Fruit fly (Drosophila melanogaster) whole organism, embryonic: ENCODE data around the gene CG2124.

ENCODE experiments used
- CG10959 ChIP-seq: fragments of 200-800 bp; sonication (Bioruptor generic); IDR thresholded peaks from 2 replicates; pipeline ENCODE4 v1.3.6; 2022; ENCODE audit warnings: missing biosample characterization, missing genetic modification characterization
- CG12769 ChIP-seq: fragments of 200-800 bp; sonication (Bioruptor generic); optimal IDR thresholded peaks from 2 replicates; lab custom pipeline; 2019; ENCODE audit warnings: missing biosample characterization, mild to moderate bottlenecking, missing genetic modification characterization, moderate library complexity
- CG13424 ChIP-seq: fragments of 200-800 bp; sonication (Bioruptor generic); optimal IDR thresholded peaks from 2 replicates; lab custom pipeline; 2019; ENCODE audit warnings: missing biosample characterization, mild to moderate bottlenecking, missing genetic modification characterization, moderate library complexity
- CG15479 ChIP-seq: fragments of 200-800 bp; sonication (Bioruptor generic); optimal IDR thresholded peaks from 3 replicates; lab custom pipeline; 2019; ENCODE audit warnings: missing biosample characterization, mild to moderate bottlenecking, missing genetic modification characterization, moderate library complexity
- CG16815 ChIP-seq: fragments of 200-800 bp; sonication (Bioruptor generic); optimal IDR thresholded peaks from 3 replicates; lab custom pipeline; 2017; ENCODE audit warnings: missing biosample characterization, mild to moderate bottlenecking, missing genetic modification characterization
- CG17359 ChIP-seq: fragments of 200-800 bp; sonication (Bioruptor generic); optimal IDR thresholded peaks from 3 replicates; lab custom pipeline; 2018; ENCODE audit warnings: missing biosample characterization, mild to moderate bottlenecking, missing genetic modification characterization, moderate library complexity
- CG17568 ChIP-seq: fragments of 200-800 bp; sonication (Bioruptor generic); optimal IDR thresholded peaks from 2 replicates; lab custom pipeline; 2018; ENCODE audit warnings: missing biosample characterization, mild to moderate bottlenecking, missing genetic modification characterization, moderate library complexity
- CG17829 ChIP-seq: fragments of 200-800 bp; optimal IDR thresholded peaks from 2 replicates; lab custom pipeline; 2019; ENCODE audit warnings: missing biosample characterization, mild to moderate bottlenecking, missing genetic modification characterization, moderate library complexity
- CG17912 ChIP-seq: fragments of 200-800 bp; sonication (Bioruptor generic); optimal IDR thresholded peaks from 2 replicates; lab custom pipeline; 2018; ENCODE audit warnings: missing biosample characterization, mild to moderate bottlenecking, missing genetic modification characterization
- CG1792 ChIP-seq: fragments of 200-800 bp; sonication (Bioruptor generic); optimal IDR thresholded peaks from 2 replicates; lab custom pipeline; 2016; ENCODE audit warnings: missing biosample characterization, missing genetic modification characterization
- CG2202 ChIP-seq: fragments of 200-800 bp; sonication (Bioruptor generic); optimal IDR thresholded peaks from 2 replicates; lab custom pipeline; 2018; ENCODE audit warnings: missing biosample characterization, mild to moderate bottlenecking, missing genetic modification characterization
- CG31388 ChIP-seq: fragments of 200-800 bp; sonication (Bioruptor generic); optimal IDR thresholded peaks from 2 replicates; lab custom pipeline; 2016; ENCODE audit warnings: missing biosample characterization, missing genetic modification characterization
- CG34422 ChIP-seq: fragments of 200-800 bp; sonication (Bioruptor generic); IDR thresholded peaks from 3 replicates; pipeline ENCODE4 v1.3.6; 2022; ENCODE audit warnings: missing biosample characterization, missing genetic modification characterization
- CG3847 ChIP-seq: fragments of 200-800 bp; sonication (Bioruptor generic); IDR thresholded peaks from 2 replicates; pipeline ENCODE4 v1.3.6; 2022; ENCODE audit warnings: missing biosample characterization, missing genetic modification characterization
- CG42726 ChIP-seq: fragments of 200-800 bp; sonication (Bioruptor generic); IDR thresholded peaks from 2 replicates; pipeline ENCODE4 v1.3.6; 2022; ENCODE audit warnings: missing biosample characterization, missing genetic modification characterization; ENCODE audit not compliant: partially characterized antibody
- CG4282 ChIP-seq: fragments of 200-800 bp; sonication (Bioruptor generic); optimal IDR thresholded peaks from 2 replicates; lab custom pipeline; 2016; ENCODE audit warnings: missing biosample characterization, missing genetic modification characterization
- CG4854 ChIP-seq: fragments of 200-800 bp; sonication (Bioruptor generic); optimal IDR thresholded peaks from 2 replicates; lab custom pipeline; 2016; ENCODE audit warnings: missing biosample characterization, missing genetic modification characterization, inconsistent platforms
- CG6689 ChIP-seq: fragments of 200-800 bp; sonication (Bioruptor generic); IDR thresholded peaks from 2 replicates; pipeline ENCODE4 v1.3.6; 2022; ENCODE audit warnings: missing biosample characterization, missing genetic modification characterization
- CG6854 ChIP-seq: fragments of 200-800 bp; sonication (Bioruptor generic); optimal IDR thresholded peaks from 3 replicates; lab custom pipeline; 2017; ENCODE audit warnings: missing biosample characterization, mild to moderate bottlenecking, missing genetic modification characterization
- CG7786 ChIP-seq: fragments of 200-800 bp; sonication (Bioruptor generic); optimal IDR thresholded peaks from 2 replicates; lab custom pipeline; 2016; ENCODE audit warnings: missing biosample characterization, missing genetic modification characterization
- CoRest ChIP-seq: fragments of 200-800 bp; sonication (Bioruptor generic); optimal IDR thresholded peaks from 3 replicates; lab custom pipeline; 2018; ENCODE audit warnings: missing biosample characterization, mild to moderate bottlenecking, missing genetic modification characterization, moderate library complexity
- Dbx ChIP-seq: fragments of 200-800 bp; sonication (Bioruptor generic); IDR thresholded peaks from 3 replicates; pipeline ENCODE4 v1.3.6; 2022; ENCODE audit warnings: missing biosample characterization, missing genetic modification characterization
- Eip74EF ChIP-seq, 2 experiments: fragments of 200-800 bp in 1 of 2; fragments of >200 bp in 1 of 2; sonication (Bioruptor generic) in 1 of 2; optimal IDR thresholded peaks; 2 replicates each; lab custom pipeline; 2017 to 2019; ENCODE audit warnings: missing biosample characterization in 2 of 2, missing genetic modification characterization in 2 of 2, mild to moderate bottlenecking in 1 of 2, moderate library complexity in 1 of 2
- Gug ChIP-seq: fragments of 200-800 bp; sonication (Bioruptor generic); IDR thresholded peaks from 4 replicates; pipeline ENCODE4 v1.3.6; 2022; ENCODE audit warnings: missing biosample characterization, missing genetic modification characterization
- HHEX ChIP-seq: fragments of 200-800 bp; sonication (Bioruptor generic); optimal IDR thresholded peaks from 3 replicates; lab custom pipeline; 2017; ENCODE audit warnings: missing biosample characterization, mild to moderate bottlenecking, missing genetic modification characterization, missing genetic modification reagents
- Hand ChIP-seq: fragments of 200-800 bp; sonication (Bioruptor generic); optimal IDR thresholded peaks from 2 replicates; lab custom pipeline; 2017; ENCODE audit warnings: mild to moderate bottlenecking, missing biosample characterization, missing genetic modification reagents, missing genetic modification characterization
- NFAT ChIP-seq: fragments of 200-800 bp; sonication (Bioruptor generic); IDR thresholded peaks from 2 replicates; pipeline ENCODE4 v1.3.6; 2022; ENCODE audit warnings: missing biosample characterization, missing genetic modification characterization
- NK7.1 ChIP-seq: fragments of 200-800 bp; sonication (Bioruptor generic); optimal IDR thresholded peaks from 3 replicates; lab custom pipeline; 2016; ENCODE audit warnings: missing biosample characterization, missing genetic modification characterization
- Nf-YA ChIP-seq: fragments of 200-800 bp; sonication (Bioruptor generic); IDR thresholded peaks from 2 replicates; pipeline ENCODE4 v1.3.6; 2022; ENCODE audit warnings: missing biosample characterization, missing genetic modification characterization
- Vsx1 ChIP-seq: fragments of 200-800 bp; sonication (Bioruptor generic); optimal IDR thresholded peaks from 2 replicates; lab custom pipeline; 2017; ENCODE audit warnings: missing biosample characterization, mild to moderate bottlenecking, missing genetic modification characterization, missing genetic modification reagents
- caup ChIP-seq: fragments of 200-800 bp; sonication (Bioruptor generic); optimal IDR thresholded peaks from 3 replicates; lab custom pipeline; 2017; ENCODE audit warnings: missing biosample characterization, mild to moderate bottlenecking, missing genetic modification characterization, moderate library complexity; ENCODE audit not compliant: severe bottlenecking
- dati ChIP-seq: fragments of 200-800 bp; sonication (Bioruptor generic); IDR thresholded peaks from 2 replicates; pipeline ENCODE4 v1.3.6; 2022; ENCODE audit warnings: missing biosample characterization, missing genetic modification characterization
- dimm ChIP-seq: fragments of 200-800 bp; sonication (Bioruptor generic); IDR thresholded peaks from 2 replicates; pipeline ENCODE4 v1.3.6; 2022; ENCODE audit warnings: missing biosample characterization, missing genetic modification characterization
- dmrt11E ChIP-seq: fragments of 200-800 bp; sonication (Bioruptor generic); optimal IDR thresholded peaks from 3 replicates; lab custom pipeline; 2018; ENCODE audit warnings: missing biosample characterization, mild to moderate bottlenecking, missing genetic modification characterization, moderate library complexity
- dpn ChIP-seq, 2 experiments: fragments of 200-800 bp; sonication (Bioruptor generic); optimal IDR thresholded peaks; 3 replicates each; lab custom pipeline; 2016; ENCODE audit warnings: missing biosample characterization in 2 of 2, missing genetic modification characterization in 2 of 2
- en ChIP-seq: fragments of 200-800 bp; sonication (Bioruptor generic); optimal IDR thresholded peaks from 2 replicates; lab custom pipeline; 2016; ENCODE audit warnings: missing biosample characterization, missing genetic modification characterization
- eyg ChIP-seq: fragments of 200-800 bp; sonication (Bioruptor generic); optimal IDR thresholded peaks from 3 replicates; lab custom pipeline; 2016; ENCODE audit warnings: missing biosample characterization, missing genetic modification characterization
- jigr1 ChIP-seq: fragments of 200-800 bp; sonication (Bioruptor generic); IDR thresholded peaks from 3 replicates; pipeline ENCODE4 v1.3.6; 2022; ENCODE audit warnings: missing biosample characterization, missing genetic modification characterization
- kah ChIP-seq: fragments of 200-800 bp; sonication (Bioruptor generic); optimal IDR thresholded peaks from 2 replicates; lab custom pipeline; 2018; ENCODE audit warnings: missing biosample characterization, mild to moderate bottlenecking, missing genetic modification characterization
- kay ChIP-seq: fragments of 200-800 bp; sonication (Bioruptor generic); optimal IDR thresholded peaks from 2 replicates; lab custom pipeline; 2016; ENCODE audit warnings: missing biosample characterization, missing genetic modification characterization
- lov ChIP-seq, 2 experiments: fragments of 200-800 bp in 1 of 2; fragments of >200 bp in 1 of 2; sonication (Bioruptor generic) in 1 of 2; IDR thresholded peaks in 1 of 2; optimal IDR thresholded peaks in 1 of 2; 2 replicates in 1 of 2; 3 replicates in 1 of 2; pipeline versions ENCODE4 v1.3.6 to Lab custom; 2017 to 2022; ENCODE audit warnings: missing biosample characterization in 1 of 2, missing genetic modification characterization in 1 of 2
- otp ChIP-seq: fragments of 200-800 bp; sonication (Bioruptor generic); IDR thresholded peaks from 3 replicates; pipeline ENCODE4, ENCODE4 v1.3.6; 2022; ENCODE audit warnings: missing biosample characterization, missing genetic modification characterization
- pho ChIP-seq: fragments of 200-800 bp; sonication (Bioruptor generic); optimal IDR thresholded peaks from 2 replicates; lab custom pipeline; 2016; ENCODE audit warnings: missing biosample characterization, missing genetic modification characterization
- phol ChIP-seq: fragments of 200-800 bp; sonication (Bioruptor generic); optimal IDR thresholded peaks from 3 replicates; lab custom pipeline; 2018; ENCODE audit warnings: missing biosample characterization, mild to moderate bottlenecking, missing genetic modification characterization, moderate library complexity
- run ChIP-seq: fragments of 200-800 bp; sonication (Bioruptor generic); optimal IDR thresholded peaks from 3 replicates; lab custom pipeline; 2018; ENCODE audit warnings: missing biosample characterization, mild to moderate bottlenecking, missing genetic modification characterization
- sob ChIP-seq: fragments of 200-800 bp; sonication (Bioruptor generic); IDR thresholded peaks from 2 replicates; pipeline ENCODE4 v1.3.6; 2022; ENCODE audit warnings: missing biosample characterization, missing genetic modification characterization
- vvl ChIP-seq: fragments of 200-800 bp; sonication (Bioruptor generic); IDR thresholded peaks from 2 replicates; pipeline ENCODE4 v1.3.6; 2022; ENCODE audit warnings: missing biosample characterization, missing genetic modification characterization
- wek ChIP-seq: fragments of 200-800 bp; sonication (Bioruptor generic); optimal IDR thresholded peaks from 3 replicates; lab custom pipeline; 2018; ENCODE audit warnings: missing biosample characterization, mild to moderate bottlenecking, missing genetic modification characterization, moderate library complexity
- zen ChIP-seq: fragments of 200-800 bp; sonication (Bioruptor generic); optimal IDR thresholded peaks from 3 replicates; lab custom pipeline; 2018; ENCODE audit warnings: missing biosample characterization, mild to moderate bottlenecking, missing genetic modification characterization, moderate library complexity
- zf30C ChIP-seq: fragments of 200-800 bp; sonication (Bioruptor generic); optimal IDR thresholded peaks from 3 replicates; lab custom pipeline; 2018; ENCODE audit warnings: missing biosample characterization, mild to moderate bottlenecking, missing genetic modification characterization

Gene CG2124

dm6 chrX:10587445-10587844 lies 8.5 kb upstream of the CG2124 start (continued):
- TF ChIP-seq vvl (GFP tag; lab: Robert Waterston, UW), result peak; percentile 45; the same call in 1 of the 2 replicates
- TF ChIP-seq Gug (GFP tag; lab: Robert Waterston, UW), result peak; percentile 10; the same call in 1 of the 4 replicates
- no peak for TF ChIP-seq CG15479 (GFP tag; lab: Kevin White, UChicago)
- TF ChIP-seq CG10959, result no peak
- peak; percentile 43; the same call in 1 of the 3 replicates for TF ChIP-seq otp
- peak; percentile 8 for TF ChIP-seq HHEX (GFP tag; lab: Kevin White, UChicago)
- no peak for TF ChIP-seq Eip74EF (GFP tag; optimal IDR thresholded peaks at IDR 0.05; lab: Kevin White, UChicago)
- TF ChIP-seq Vsx1, result no peak
- TF ChIP-seq CG17359 (tag; lab: Kevin White, UChicago), result peak; percentile 25
- TF ChIP-seq NFAT (GFP tag; lab: Robert Waterston, UW), result 0 out of 2 replicates have a peak, but pooled peaks have one; percentile 7
- TF ChIP-seq phol (tag; lab: Kevin White, UChicago), result no peak
- TF ChIP-seq dimm (GFP tag; lab: Robert Waterston, UW), result peak; percentile 34; the same call in 1 of the 2 replicates
- peak; percentile 39 for TF ChIP-seq CG13424 (tag; lab: Kevin White, UChicago)
- no peak for TF ChIP-seq CG6689 (GFP tag; lab: Robert Waterston, UW)
- TF ChIP-seq CG31388, result no peak
- TF ChIP-seq Nf-YA (GFP tag; lab: Robert Waterston, UW), result no peak
- 0 out of 3 replicates have a peak, but pooled peaks have one; percentile 40 for TF ChIP-seq Dbx (GFP tag; lab: Robert Waterston, UW)
- TF ChIP-seq CG3847, result peak; percentile 32; the same call in 1 of the 2 replicates
- TF ChIP-seq CG4282, result no peak
- no peak for TF ChIP-seq CG12769
- TF ChIP-seq jigr1 (GFP tag; lab: Robert Waterston, UW), result no peak
- no peak for TF ChIP-seq kah (GFP tag; lab: Kevin White, UChicago)
- TF ChIP-seq NK7.1 (GFP tag; lab: Kevin White, UChicago), result no peak
- no peak for TF ChIP-seq CG17568 (GFP tag; lab: Kevin White, UChicago)
- TF ChIP-seq sob, result peak; percentile 68
- no peak for TF ChIP-seq zen (tag; lab: Kevin White, UChicago)
- TF ChIP-seq CG17829, result no peak
- no peak for TF ChIP-seq CG2202 (tag; lab: Kevin White, UChicago)
- no peak for TF ChIP-seq wek
- TF ChIP-seq caup (GFP tag; lab: Kevin White, UChicago), result no peak
- no peak for TF ChIP-seq zf30C (GFP tag; lab: Kevin White, UChicago)
- peak; percentile 2 for TF ChIP-seq eyg (GFP tag; lab: Kevin White, UChicago)
- TF ChIP-seq pho (GFP tag; lab: Kevin White, UChicago), result no peak
- peak; percentile 7 for TF ChIP-seq kay (GFP tag; lab: Kevin White, UChicago)
- TF ChIP-seq Hand (GFP tag; lab: Kevin White, UChicago), result no peak
- no peak for TF ChIP-seq dmrt11E (tag; lab: Kevin White, UChicago)
- peak; percentile 23 for TF ChIP-seq CoRest (tag; lab: Kevin White, UChicago)
- TF ChIP-seq dati, result no peak
- TF ChIP-seq CG16815, result no peak
- TF ChIP-seq en (GFP tag; lab: Kevin White, UChicago), result no peak
- TF ChIP-seq CG42726 (GFP tag; lab: Robert Waterston, UW), result no peak
- TF ChIP-seq CG17912 (GFP tag; lab: Kevin White, UChicago), result no peak
- peak; percentile 62; the same call in 2 of the 3 replicates for TF ChIP-seq CG34422 (GFP tag; lab: Robert Waterston, UW)
- TF ChIP-seq dpn (GFP tag; optimal IDR thresholded peaks at IDR 0.05; lab: Kevin White, UChicago), result peak; percentile 15 to 45
- no peak for TF ChIP-seq CG6854
- no peak for TF ChIP-seq run (tag; lab: Kevin White, UChicago)
- TF ChIP-seq CG1792, result no peak
- no peak for TF ChIP-seq lov (optimal IDR thresholded peaks at IDR 0.05; lab: Kevin White, UChicago)
- no peak for TF ChIP-seq lov (GFP tag; IDR thresholded peaks at IDR 0.05; lab: Robert Waterston, UW)
- TF ChIP-seq CG7786 (GFP tag; lab: Kevin White, UChicago), result no peak
- peak; percentile 5 for TF ChIP-seq CG4854 (GFP tag; lab: Kevin White, UChicago)
